Fruit fly (Drosophila melanogaster) whole organism, embryonic: ENCODE measurements around the gene Rcd5.

Experiments
- B-H2 ChIP-seq: fragments of 200-800 bp; sonication (Bioruptor generic); optimal IDR thresholded peaks from 2 replicates; lab custom pipeline; 2018; ENCODE audit warnings: missing biosample characterization, mild to moderate bottlenecking, missing genetic modification characterization
- C15 ChIP-seq: fragments of 200-800 bp; sonication (Bioruptor generic); IDR thresholded peaks from 3 replicates; pipeline ENCODE4 v1.3.6; 2022; ENCODE audit warnings: missing biosample characterization, missing genetic modification characterization
- CG10565 ChIP-seq: fragments of 200-800 bp; sonication (Bioruptor generic); optimal IDR thresholded peaks from 3 replicates; lab custom pipeline; 2016; ENCODE audit warnings: missing biosample characterization, mild to moderate bottlenecking, missing genetic modification characterization
- CG11085 ChIP-seq: fragments of 200-800 bp; sonication (Bioruptor generic); IDR thresholded peaks from 2 replicates; pipeline ENCODE4 v1.3.6; 2022; ENCODE audit warnings: missing biosample characterization, missing genetic modification characterization
- CG11456 ChIP-seq: fragments of 200-800 bp; sonication (Bioruptor generic); IDR thresholded peaks from 3 replicates; pipeline ENCODE4 v1.3.6; 2022; ENCODE audit warnings: missing biosample characterization, missing genetic modification characterization
- CG12219 ChIP-seq: fragments of 200-800 bp; sonication (Bioruptor generic); optimal IDR thresholded peaks from 3 replicates; lab custom pipeline; 2018; ENCODE audit warnings: missing biosample characterization, mild to moderate bottlenecking, missing genetic modification characterization
- CG12299 ChIP-seq: fragments of 200-800 bp; sonication (Bioruptor generic); optimal IDR thresholded peaks from 2 replicates; lab custom pipeline; 2018; ENCODE audit warnings: missing biosample characterization, mild to moderate bottlenecking, missing genetic modification characterization
- CG12769 ChIP-seq: fragments of 200-800 bp; sonication (Bioruptor generic); optimal IDR thresholded peaks from 2 replicates; lab custom pipeline; 2019; ENCODE audit warnings: missing biosample characterization, mild to moderate bottlenecking, missing genetic modification characterization, moderate library complexity
- CG13123 ChIP-seq: fragments of 200-800 bp; sonication (Bioruptor generic); optimal IDR thresholded peaks from 2 replicates; lab custom pipeline; 2016; ENCODE audit warnings: missing biosample characterization, missing genetic modification characterization
- CG13624 ChIP-seq: fragments of 200-800 bp; sonication (Bioruptor generic); optimal IDR thresholded peaks from 2 replicates; lab custom pipeline; 2016; ENCODE audit warnings: missing biosample characterization, missing genetic modification characterization
- CG15011 ChIP-seq: fragments of 200-800 bp; sonication (Bioruptor generic); optimal IDR thresholded peaks from 3 replicates; lab custom pipeline; 2018; ENCODE audit warnings: missing biosample characterization, mild to moderate bottlenecking, missing genetic modification characterization
- CG17361 ChIP-seq: fragments of 200-800 bp; sonication (Bioruptor generic); IDR thresholded peaks from 3 replicates; pipeline ENCODE4 v1.3.6; 2022; ENCODE audit warnings: missing biosample characterization, missing genetic modification characterization
- CG18599 ChIP-seq: fragments of 200-800 bp; sonication (Bioruptor generic); optimal IDR thresholded peaks from 3 replicates; lab custom pipeline; 2017; ENCODE audit warnings: missing biosample characterization, missing genetic modification characterization, mild to moderate bottlenecking, moderate library complexity, missing genetic modification reagents
- CG18764 ChIP-seq: fragments of 200-800 bp; sonication (Bioruptor generic); optimal IDR thresholded peaks from 3 replicates; lab custom pipeline; 2016; ENCODE audit warnings: missing biosample characterization, missing genetic modification characterization
- CG2202 ChIP-seq: fragments of 200-800 bp; sonication (Bioruptor generic); optimal IDR thresholded peaks from 2 replicates; lab custom pipeline; 2018; ENCODE audit warnings: missing biosample characterization, mild to moderate bottlenecking, missing genetic modification characterization
- CG2712 ChIP-seq: fragments of 200-800 bp; optimal IDR thresholded peaks from 3 replicates; lab custom pipeline; 2019; ENCODE audit warnings: missing biosample characterization, mild to moderate bottlenecking, missing genetic modification characterization, moderate library complexity
- CG5245 ChIP-seq: fragments of 200-800 bp; sonication (Bioruptor generic); optimal IDR thresholded peaks from 3 replicates; lab custom pipeline; 2016; ENCODE audit warnings: missing biosample characterization, missing genetic modification characterization
- CG6654 ChIP-seq: fragments of 200-800 bp; sonication (Bioruptor generic); optimal IDR thresholded peaks from 2 replicates; lab custom pipeline; 2017; ENCODE audit warnings: missing biosample characterization, mild to moderate bottlenecking, missing genetic modification characterization
- CG6765 ChIP-seq: fragments of 200-800 bp; sonication (Bioruptor generic); optimal IDR thresholded peaks from 3 replicates; lab custom pipeline; 2017; ENCODE audit warnings: missing biosample characterization, mild to moderate bottlenecking, missing genetic modification characterization
- CG7357 ChIP-seq: fragments of 200-800 bp; sonication (Bioruptor generic); IDR thresholded peaks from 3 replicates; pipeline ENCODE4 v1.3.6; 2022; ENCODE audit warnings: missing biosample characterization, missing genetic modification characterization
- CG8281 ChIP-seq: fragments of 200-800 bp; sonication (Bioruptor generic); optimal IDR thresholded peaks from 2 replicates; lab custom pipeline; 2018; ENCODE audit warnings: missing biosample characterization, mild to moderate bottlenecking, missing genetic modification characterization, moderate library complexity
- CG8388 ChIP-seq: fragments of 200-800 bp; sonication (Bioruptor generic); optimal IDR thresholded peaks from 2 replicates; lab custom pipeline; 2019; ENCODE audit warnings: missing biosample characterization, mild to moderate bottlenecking, missing genetic modification characterization, moderate library complexity
- CG8765 ChIP-seq: fragments of 200-800 bp; sonication (Bioruptor generic); IDR thresholded peaks from 2 replicates; pipeline ENCODE4 v1.3.6; 2022; ENCODE audit warnings: missing biosample characterization, missing genetic modification characterization
- CHES-1-like ChIP-seq: fragments of 200-800 bp; sonication (Bioruptor generic); optimal IDR thresholded peaks from 2 replicates; lab custom pipeline; 2016; ENCODE audit warnings: missing biosample characterization, missing genetic modification characterization
- H15 ChIP-seq: fragments of 200-800 bp; sonication (Bioruptor generic); IDR thresholded peaks from 3 replicates; pipeline ENCODE4 v1.3.6; 2022; ENCODE audit warnings: missing biosample characterization, missing genetic modification characterization
- HLHmδ ChIP-seq: fragments of 200-800 bp; sonication (Bioruptor generic); optimal IDR thresholded peaks from 2 replicates; lab custom pipeline; 2018; ENCODE audit warnings: missing biosample characterization, mild to moderate bottlenecking, missing genetic modification characterization, moderate library complexity
- HmgD ChIP-seq: fragments of 200-800 bp; sonication (Bioruptor generic); optimal IDR thresholded peaks from 3 replicates; lab custom pipeline; 2016; ENCODE audit warnings: missing biosample characterization, missing genetic modification characterization
- Hsf ChIP-seq: fragments of 200-800 bp; sonication (Bioruptor generic); optimal IDR thresholded peaks from 3 replicates; lab custom pipeline; 2016; ENCODE audit warnings: missing biosample characterization, missing genetic modification characterization
- Mad ChIP-seq: fragments of 200-800 bp; sonication (Bioruptor generic); optimal IDR thresholded peaks from 2 replicates; lab custom pipeline; 2016; ENCODE audit warnings: missing biosample characterization, missing genetic modification characterization
- Meics ChIP-seq: fragments of 200-800 bp; sonication (Bioruptor generic); optimal IDR thresholded peaks from 2 replicates; lab custom pipeline; 2017; ENCODE audit warnings: missing biosample characterization, mild to moderate bottlenecking, missing genetic modification characterization
- TFAM ChIP-seq: fragments of 200-800 bp; sonication (Bioruptor generic); optimal IDR thresholded peaks from 2 replicates; lab custom pipeline; 2017; ENCODE audit warnings: missing biosample characterization, missing genetic modification characterization, inconsistent platforms
- Taf1 ChIP-seq: fragments of 200-800 bp; sonication (Bioruptor generic); IDR thresholded peaks from 2 replicates; pipeline ENCODE4 v1.3.6; 2022; ENCODE audit warnings: missing biosample characterization, missing genetic modification characterization
- bowl ChIP-seq: fragments of 200-800 bp; sonication (Bioruptor generic); IDR thresholded peaks from 2 replicates; pipeline ENCODE4 v1.3.6; 2022; ENCODE audit warnings: missing biosample characterization, missing genetic modification characterization
- cas ChIP-seq: fragments of 200-800 bp; sonication (Bioruptor generic); IDR thresholded peaks from 2 replicates; pipeline ENCODE4 v1.3.6; 2022; ENCODE audit warnings: missing biosample characterization, missing genetic modification characterization
- caup ChIP-seq: fragments of 200-800 bp; sonication (Bioruptor generic); optimal IDR thresholded peaks from 3 replicates; lab custom pipeline; 2017; ENCODE audit warnings: missing biosample characterization, mild to moderate bottlenecking, missing genetic modification characterization, moderate library complexity; ENCODE audit not compliant: severe bottlenecking
- cg ChIP-seq: fragments of 200-800 bp; sonication (Bioruptor generic); optimal IDR thresholded peaks from 3 replicates; lab custom pipeline; 2019; ENCODE audit warnings: missing biosample characterization, mild to moderate bottlenecking, missing genetic modification characterization, moderate library complexity
- chm ChIP-seq: fragments of 200-800 bp; sonication (Bioruptor generic); IDR thresholded peaks from 2 replicates; pipeline ENCODE4 v1.3.6; 2022; ENCODE audit warnings: missing biosample characterization, missing genetic modification characterization
- danr ChIP-seq: fragments of 200-800 bp; sonication (Bioruptor generic); IDR thresholded peaks from 2 replicates; pipeline ENCODE4 v1.3.6; 2022; ENCODE audit warnings: missing biosample characterization, missing genetic modification characterization
- ems ChIP-seq: fragments of 200-800 bp; sonication (Bioruptor generic); optimal IDR thresholded peaks from 3 replicates; lab custom pipeline; 2016; ENCODE audit warnings: missing biosample characterization, missing genetic modification characterization
- gem ChIP-seq: fragments of 200-800 bp; sonication (Bioruptor generic); optimal IDR thresholded peaks from 2 replicates; lab custom pipeline; 2019; ENCODE audit warnings: missing biosample characterization, mild to moderate bottlenecking, missing genetic modification characterization, moderate library complexity
- gfzf ChIP-seq: fragments of 200-800 bp; sonication (Bioruptor generic); optimal IDR thresholded peaks from 2 replicates; lab custom pipeline; 2016; ENCODE audit warnings: missing biosample characterization, mild to moderate bottlenecking, missing genetic modification characterization, moderate library complexity
- gro ChIP-seq: fragments of 200-800 bp; sonication (Bioruptor generic); optimal IDR thresholded peaks from 2 replicates; lab custom pipeline; 2016; ENCODE audit warnings: missing biosample characterization, missing genetic modification characterization
- jing ChIP-seq: fragments of 200-800 bp; sonication (Bioruptor generic); optimal IDR thresholded peaks from 2 replicates; lab custom pipeline; 2018; ENCODE audit warnings: missing biosample characterization, mild to moderate bottlenecking, missing genetic modification characterization
- jumu ChIP-seq: fragments of 200-800 bp; sonication (Bioruptor generic); optimal IDR thresholded peaks from 3 replicates; lab custom pipeline; 2016; ENCODE audit warnings: missing biosample characterization, missing genetic modification characterization
- ken ChIP-seq: fragments of 200-800 bp; sonication (Bioruptor generic); IDR thresholded peaks from 3 replicates; pipeline ENCODE4 v1.3.6; 2022; ENCODE audit warnings: missing biosample characterization, missing genetic modification characterization
- klu ChIP-seq: fragments of 200-800 bp; sonication (Bioruptor generic); IDR thresholded peaks from 2 replicates; pipeline ENCODE4 v1.3.6; 2022; ENCODE audit warnings: missing biosample characterization, missing genetic modification characterization
- lab ChIP-seq: fragments of 200-800 bp; sonication (Bioruptor generic); optimal IDR thresholded peaks from 3 replicates; lab custom pipeline; 2017; ENCODE audit warnings: missing biosample characterization, missing genetic modification characterization, mild to moderate bottlenecking, moderate library complexity, missing genetic modification reagents
- lbe ChIP-seq: fragments of 200-800 bp; sonication (Bioruptor generic); optimal IDR thresholded peaks from 2 replicates; lab custom pipeline; 2016; ENCODE audit warnings: missing biosample characterization, mild to moderate bottlenecking, missing genetic modification characterization
- pb ChIP-seq: fragments of 200-800 bp; sonication (Bioruptor generic); optimal IDR thresholded peaks from 3 replicates; lab custom pipeline; 2016; ENCODE audit warnings: missing biosample characterization, missing genetic modification characterization
- phol ChIP-seq: fragments of 200-800 bp; sonication (Bioruptor generic); optimal IDR thresholded peaks from 3 replicates; lab custom pipeline; 2018; ENCODE audit warnings: missing biosample characterization, mild to moderate bottlenecking, missing genetic modification characterization, moderate library complexity
- pzg ChIP-seq: fragments of 200-800 bp; sonication (Bioruptor generic); optimal IDR thresholded peaks from 3 replicates; lab custom pipeline; 2018; ENCODE audit warnings: missing biosample characterization, mild to moderate bottlenecking, missing genetic modification characterization, moderate library complexity

The Rcd5 gene

dm6 chr3L:4016754-4017153 lies 23.6 kb upstream of the Rcd5 start (continued):
- TF ChIP-seq cas (GFP tag; lab: Robert Waterston, UW) (no peak), CG8388 (GFP tag; lab: Kevin White, UChicago) (peak; percentile 54), CG18764 (GFP tag; lab: Kevin White, UChicago) (peak; percentile 58), CG2712 (peak; percentile 83), gem (peak; percentile 72), chm (GFP tag; lab: Robert Waterston, UW) (peak; percentile 91), Taf1 (GFP tag; lab: Robert Waterston, UW) (no peak), CG6654 (peak; percentile 39), CG12219 (peak; percentile 65), H15 (GFP tag; lab: Robert Waterston, UW) (peak; percentile 58; the same call in 1 of the 3 replicates), gro (no peak), CG2202 (tag; lab: Kevin White, UChicago) (peak; percentile 60), CG13123 (GFP tag; lab: Kevin White, UChicago) (no peak), pb (GFP tag; lab: Kevin White, UChicago) (peak; percentile 16), danr (GFP tag; lab: Robert Waterston, UW) (peak; percentile 56; the same call in 1 of the 2 replicates), HmgD (no peak), lbe (GFP tag; lab: Kevin White, UChicago) (no peak), phol (tag; lab: Kevin White, UChicago) (peak; percentile 76), CG11085 (GFP tag; lab: Robert Waterston, UW) (no peak), CG10565 (GFP tag; lab: Kevin White, UChicago) (no peak), CG11456 (GFP tag; lab: Robert Waterston, UW) (peak; percentile 70; the same call in 2 of the 3 replicates), CG18599 (no peak), CG6765 (GFP tag; lab: Kevin White, UChicago) (no peak), bowl (no peak), CG7357 (GFP tag; lab: Robert Waterston, UW) (peak; percentile 50; the same call in 1 of the 3 replicates), CHES-1-like (no peak), caup (GFP tag; lab: Kevin White, UChicago) (no peak), jumu (GFP tag; lab: Kevin White, UChicago) (peak; percentile 59), cg (GFP tag; lab: Kevin White, UChicago) (no peak), Mad (GFP tag; lab: Kevin White, UChicago) (peak; percentile 24), ems (GFP tag; lab: Kevin White, UChicago) (peak; percentile 20), C15 (no peak), pzg (GFP tag; lab: Kevin White, UChicago) (no peak), Hsf (GFP tag; lab: Kevin White, UChicago) (peak; percentile 67), CG15011 (no peak), klu (GFP tag; lab: Robert Waterston, UW) (peak; percentile 37; the same call in 1 of the 2 replicates), lab (GFP tag; lab: Kevin White, UChicago) (peak; percentile 29), CG12769 (tag; lab: Kevin White, UChicago) (peak; percentile 43), CG17361 (GFP tag; lab: Robert Waterston, UW) (peak; percentile 64), TFAM (GFP tag; lab: Kevin White, UChicago) (no peak), CG12299 (no peak), Meics (GFP tag; lab: Kevin White, UChicago) (no peak), CG8765 (GFP tag; lab: Robert Waterston, UW) (peak; percentile 75; the same call in 1 of the 2 replicates), CG5245 (GFP tag; lab: Kevin White, UChicago) (peak; percentile 69), gfzf (GFP tag; lab: Kevin White, UChicago) (no peak), B-H2 (GFP tag; lab: Kevin White, UChicago) (no peak), ken (GFP tag; lab: Robert Waterston, UW) (peak; percentile 75), HLHmδ (GFP tag; lab: Kevin White, UChicago) (no peak), CG13624 (GFP tag; lab: Kevin White, UChicago) (no peak), CG8281 (tag; lab: Kevin White, UChicago) (no peak), jing (GFP tag; lab: Kevin White, UChicago) (peak; percentile 76)
